Worm (Caenorhabditis elegans) whole organism, L4 larva: ENCODE results near the gene C16A3.2.

ENCODE experiments used
- aly-2 ChIP-seq: sonication (generic microtip); optimal IDR thresholded peaks from 2 replicates; lab custom pipeline; 2018; ENCODE audit warnings: missing biosample characterization, missing genetic modification characterization
- ama-1 ChIP-seq: fragments of 150-350 bp; optimal IDR thresholded peaks from 2 replicates; lab custom pipeline; 2014; ENCODE audit warnings: inconsistent platforms, mixed read lengths
- ceh-62 ChIP-seq: sonication (generic microtip); optimal IDR thresholded peaks from 2 replicates; lab custom pipeline; 2017; ENCODE audit warnings: missing biosample characterization, missing genetic modification characterization
- daf-8 ChIP-seq: fragments of 200-800 bp; sonication (Bioruptor generic); IDR thresholded peaks from 2 replicates; pipeline ENCODE4 v1.3.6; 2022; ENCODE audit warnings: missing genetic modification characterization, missing compliant biosample characterization
- lin-1 ChIP-seq: fragments of 200-800 bp; sonication (Bioruptor generic); IDR thresholded peaks from 2 replicates; pipeline ENCODE4 v1.3.6; 2022; ENCODE audit warnings: missing genetic modification reagents, missing genetic modification characterization, missing compliant biosample characterization
- lin-13 ChIP-seq: fragments of 150-350 bp; optimal IDR thresholded peaks from 2 replicates; lab custom pipeline; 2014; ENCODE audit warnings: missing biosample characterization, missing genetic modification reagents, missing genetic modification characterization
- madf-9 ChIP-seq: fragments of 200-800 bp; sonication (Bioruptor generic); conservative IDR thresholded peaks from 2 replicates; pipeline ENCODE4 v1.3.6; 2022; ENCODE audit warnings: missing genetic modification reagents, missing genetic modification characterization, missing compliant biosample characterization
- nhr-237 ChIP-seq: sonication (generic microtip); optimal IDR thresholded peaks from 2 replicates; lab custom pipeline; 2017; ENCODE audit warnings: missing biosample characterization, missing genetic modification characterization
- nhr-25 ChIP-seq: sonication (generic microtip); optimal IDR thresholded peaks from 2 replicates; lab custom pipeline; 2017; ENCODE audit warnings: missing genetic modification characterization, mild to moderate bottlenecking, missing compliant biosample characterization, antibody characterized with exemption, moderate library complexity, borderline replicate concordance; ENCODE audit not compliant: insufficient read depth
- nhr-77 ChIP-seq: fragments of 150-350 bp; optimal IDR thresholded peaks from 2 replicates; lab custom pipeline; 2014; ENCODE audit warnings: missing biosample characterization, missing genetic modification characterization
- snpc-4 ChIP-seq: fragments of 150-350 bp; optimal IDR thresholded peaks from 2 replicates; lab custom pipeline; 2014; ENCODE audit warnings: missing biosample characterization, missing genetic modification characterization
- zag-1 ChIP-seq: fragments of 150-350 bp; optimal IDR thresholded peaks from 2 replicates; lab custom pipeline; 2014; ENCODE audit warnings: missing biosample characterization, missing genetic modification characterization
- zip-11 ChIP-seq: fragments of 200-800 bp; sonication (Bioruptor generic); IDR thresholded peaks from 2 replicates; pipeline ENCODE4 v1.3.6; 2022; ENCODE audit warnings: missing genetic modification characterization, missing compliant biosample characterization

- TF ChIP-seq snpc-4 (no peak), daf-8 (GFP tag; lab: Robert Waterston, UW) (no peak), zag-1 (tag; lab: Kevin White, UChicago) (no peak), aly-2 (no peak), madf-9 (GFP tag; lab: Robert Waterston, UW) (peak; percentile 68), zip-11 (no peak), ama-1 (lab: Kevin White, UChicago) (no peak), lin-13 (peak; percentile 10), nhr-25 (tag; lab: Kevin White, UChicago) (peak; percentile 73), ceh-62 (tag; lab: Kevin White, UChicago) (no peak), lin-1 (GFP tag; lab: Robert Waterston, UW) (peak; percentile 95), nhr-77 (tag; lab: Kevin White, UChicago) (peak; percentile 10), nhr-237 (tag; lab: Kevin White, UChicago) (no peak)
These were observed 31.4 kb downstream of the C16A3.2 start for ce11 chrIII:6420995-6421404.
